Worm (Caenorhabditis elegans) whole organism, L2 larva: ENCODE data around the gene rocf-1.
A peak's percentile ranks its signal among the peaks of the same experiment; 100 is the strongest.

ENCODE experiments used
- C34F6.9 ChIP-seq: fragments of 150-350 bp; optimal IDR thresholded peaks from 2 replicates; lab custom pipeline; 2014; ENCODE audit warnings: missing biosample characterization, missing genetic modification characterization
- R02D3.7 ChIP-seq: fragments of 150-350 bp; optimal IDR thresholded peaks from 2 replicates; lab custom pipeline; 2014; ENCODE audit warnings: missing biosample characterization, missing genetic modification characterization
- alr-1 ChIP-seq: fragments of 150-350 bp; optimal IDR thresholded peaks from 2 replicates; lab custom pipeline; 2014; ENCODE audit warnings: missing biosample characterization, missing genetic modification characterization
- ama-1 ChIP-seq: fragments of 150-350 bp; optimal IDR thresholded peaks from 2 replicates; lab custom pipeline; 2018; ENCODE audit warnings: inconsistent platforms
- ceh-82 ChIP-seq: fragments of 150-350 bp; optimal IDR thresholded peaks from 2 replicates; lab custom pipeline; 2014; ENCODE audit warnings: missing biosample characterization, missing genetic modification characterization
- egl-27 ChIP-seq: sonication (generic microtip); optimal IDR thresholded peaks from 3 replicates; lab custom pipeline; 2017; ENCODE audit warnings: missing biosample characterization, missing genetic modification reagents, missing genetic modification characterization
- elt-3 ChIP-seq: sonication (generic microtip); optimal IDR thresholded peaks from 2 replicates; lab custom pipeline; 2017; ENCODE audit warnings: missing biosample characterization, missing genetic modification characterization
- fos-1 ChIP-seq: fragments of 150-350 bp; optimal IDR thresholded peaks from 2 replicates; lab custom pipeline; 2014; ENCODE audit warnings: missing biosample characterization, missing genetic modification characterization
- gmeb-1 ChIP-seq: fragments of 150-350 bp; optimal IDR thresholded peaks from 2 replicates; lab custom pipeline; 2014; ENCODE audit warnings: missing biosample characterization, missing genetic modification characterization
- lin-11 ChIP-seq: fragments of 150-350 bp; sonication (generic microtip); optimal IDR thresholded peaks from 2 replicates; lab custom pipeline; 2014; ENCODE audit warnings: missing biosample characterization, missing genetic modification characterization, inconsistent platforms, mixed read lengths
- lin-13 ChIP-seq: fragments of 150-350 bp; optimal IDR thresholded peaks from 2 replicates; lab custom pipeline; 2014; ENCODE audit warnings: missing biosample characterization, missing genetic modification reagents, missing genetic modification characterization
- lsy-2 ChIP-seq, 2 experiments: fragments of 150-350 bp in 1 of 2; sonication (generic microtip) in 1 of 2; optimal IDR thresholded peaks; 2 replicates each; lab custom pipeline; 2014 to 2017; ENCODE audit warnings: missing biosample characterization in 2 of 2, missing genetic modification characterization in 2 of 2
- mbf-1 ChIP-seq: sonication (generic microtip); optimal IDR thresholded peaks from 2 replicates; lab custom pipeline; 2017; ENCODE audit warnings: missing biosample characterization, missing genetic modification characterization
- mdl-1 ChIP-seq, 2 experiments: fragments of 150-350 bp in 1 of 2; sonication (generic microtip) in 1 of 2; optimal IDR thresholded peaks; 2 replicates each; lab custom pipeline; 2017; ENCODE audit warnings: missing biosample characterization in 2 of 2, missing genetic modification characterization in 2 of 2
- nhr-11 ChIP-seq: fragments of 150-350 bp; optimal IDR thresholded peaks from 2 replicates; lab custom pipeline; 2014; ENCODE audit warnings: missing biosample characterization, missing genetic modification characterization
- nhr-21 ChIP-seq: fragments of 150-350 bp; optimal IDR thresholded peaks from 2 replicates; lab custom pipeline; 2014; ENCODE audit warnings: missing biosample characterization, missing genetic modification characterization
- nhr-23 ChIP-seq: fragments of 150-350 bp; optimal IDR thresholded peaks from 2 replicates; lab custom pipeline; 2014; ENCODE audit warnings: missing biosample characterization, missing genetic modification reagents, missing genetic modification characterization
- nhr-237 ChIP-seq: fragments of 150-350 bp; optimal IDR thresholded peaks from 2 replicates; lab custom pipeline; 2014; ENCODE audit warnings: missing biosample characterization, missing genetic modification characterization
- nhr-25 ChIP-seq: fragments of 150-350 bp; sonication (generic microtip); optimal IDR thresholded peaks from 3 replicates; lab custom pipeline; 2014; ENCODE audit warnings: missing biosample characterization, missing genetic modification characterization
- nhr-6 ChIP-seq: fragments of 150-350 bp; optimal IDR thresholded peaks from 2 replicates; lab custom pipeline; 2014; ENCODE audit warnings: missing biosample characterization, missing genetic modification characterization
- nhr-77 ChIP-seq: fragments of 150-350 bp; optimal IDR thresholded peaks from 2 replicates; lab custom pipeline; 2014; ENCODE audit warnings: missing biosample characterization, missing genetic modification characterization
- peb-1 ChIP-seq: fragments of 150-350 bp; optimal IDR thresholded peaks from 2 replicates; lab custom pipeline; 2014; ENCODE audit warnings: missing biosample characterization, missing genetic modification characterization
- sem-4 ChIP-seq: fragments of 150-350 bp; optimal IDR thresholded peaks from 2 replicates; lab custom pipeline; 2014; ENCODE audit warnings: missing biosample characterization, missing genetic modification reagents, missing genetic modification characterization
- skn-1 ChIP-seq: sonication (generic microtip); optimal IDR thresholded peaks from 2 replicates; lab custom pipeline; 2017; ENCODE audit warnings: missing biosample characterization, missing genetic modification characterization
- sma-9 ChIP-seq, 2 experiments: fragments of 150-350 bp in 1 of 2; sonication (generic microtip) in 1 of 2; optimal IDR thresholded peaks; 2 replicates each; lab custom pipeline; 2014 to 2016; ENCODE audit warnings: missing genetic modification characterization in 2 of 2, mild to moderate bottlenecking in 1 of 2, missing biosample characterization in 1 of 2, missing compliant biosample characterization in 1 of 2, missing genetic modification reagents in 1 of 2, moderate library complexity in 1 of 2
- snpc-4 ChIP-seq: fragments of 150-350 bp; optimal IDR thresholded peaks from 2 replicates; lab custom pipeline; 2014; ENCODE audit warnings: missing biosample characterization, missing genetic modification characterization
- unc-39 ChIP-seq: fragments of 150-350 bp; optimal IDR thresholded peaks from 2 replicates; lab custom pipeline; 2014; ENCODE audit warnings: missing biosample characterization, missing genetic modification characterization
- unc-55 ChIP-seq: fragments of 150-350 bp; sonication (generic microtip); optimal IDR thresholded peaks from 3 replicates; lab custom pipeline; 2014; ENCODE audit warnings: missing biosample characterization, missing genetic modification reagents, missing genetic modification characterization
- zag-1 ChIP-seq: fragments of 150-350 bp; optimal IDR thresholded peaks from 2 replicates; lab custom pipeline; 2014; ENCODE audit warnings: missing biosample characterization, missing genetic modification characterization
- ztf-11 ChIP-seq: sonication (generic microtip); optimal IDR thresholded peaks from 2 replicates; lab custom pipeline; 2017; ENCODE audit warnings: missing biosample characterization, missing genetic modification characterization

Gene rocf-1

DNA sequence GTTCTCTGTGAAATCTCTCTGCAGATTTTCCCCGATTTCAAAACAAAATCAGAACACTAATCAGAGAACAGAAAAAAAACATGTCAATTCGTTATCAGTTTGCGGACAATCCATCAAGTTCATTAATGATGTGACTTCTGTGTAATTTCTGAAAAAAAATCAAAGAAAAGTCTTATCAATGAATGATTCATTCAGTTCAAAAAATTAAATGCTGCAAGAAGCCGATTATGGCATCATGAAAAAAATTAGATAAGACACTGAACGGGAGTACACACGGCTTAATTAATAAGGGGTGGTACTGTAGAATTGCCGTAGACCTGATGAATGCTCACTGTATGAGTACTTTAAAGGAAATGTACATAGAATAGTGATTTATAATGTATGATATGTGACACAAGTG lies 28.2 kb downstream of the rocf-1 start:
- no peak for TF ChIP-seq elt-3
- TF ChIP-seq sma-9 (GFP tag; optimal IDR thresholded peaks at IDR 0.05; lab: Kevin White, UChicago): peak; percentile 57
- TF ChIP-seq sma-9 (tag; optimal IDR thresholded peaks at IDR 0.05; lab: Kevin White, UChicago): no peak
- TF ChIP-seq fos-1 (tag; lab: Kevin White, UChicago): peak; percentile 98
- TF ChIP-seq nhr-23 (tag; lab: Kevin White, UChicago): no peak
- no peak for TF ChIP-seq ama-1 (lab: Kevin White, UChicago)
- TF ChIP-seq, all 48 proteins: peak for 2

ce11 chrV:15434647-15435046 lies 29.7 kb downstream of the rocf-1 start:
- TF ChIP-seq C34F6.9 (tag; lab: Kevin White, UChicago) (no peak), fos-1 (tag; lab: Kevin White, UChicago) (peak; percentile 68)

- TF ChIP-seq gmeb-1 (tag; lab: Kevin White, UChicago): peak; percentile 43
- TF ChIP-seq fos-1 (tag; lab: Kevin White, UChicago): peak; percentile 74
- no peak for TF ChIP-seq nhr-11 (tag; lab: Kevin White, UChicago)
- no peak for TF ChIP-seq lin-13 (GFP tag; lab: Kevin White, UChicago)
These were observed 31.8 kb downstream of the rocf-1 start, which contains the start of gene T26H5.8 for ce11 chrV:15432457-15432856. Gene T26H5.8 (minus strand): TSS chrV:15432726.

DNA sequence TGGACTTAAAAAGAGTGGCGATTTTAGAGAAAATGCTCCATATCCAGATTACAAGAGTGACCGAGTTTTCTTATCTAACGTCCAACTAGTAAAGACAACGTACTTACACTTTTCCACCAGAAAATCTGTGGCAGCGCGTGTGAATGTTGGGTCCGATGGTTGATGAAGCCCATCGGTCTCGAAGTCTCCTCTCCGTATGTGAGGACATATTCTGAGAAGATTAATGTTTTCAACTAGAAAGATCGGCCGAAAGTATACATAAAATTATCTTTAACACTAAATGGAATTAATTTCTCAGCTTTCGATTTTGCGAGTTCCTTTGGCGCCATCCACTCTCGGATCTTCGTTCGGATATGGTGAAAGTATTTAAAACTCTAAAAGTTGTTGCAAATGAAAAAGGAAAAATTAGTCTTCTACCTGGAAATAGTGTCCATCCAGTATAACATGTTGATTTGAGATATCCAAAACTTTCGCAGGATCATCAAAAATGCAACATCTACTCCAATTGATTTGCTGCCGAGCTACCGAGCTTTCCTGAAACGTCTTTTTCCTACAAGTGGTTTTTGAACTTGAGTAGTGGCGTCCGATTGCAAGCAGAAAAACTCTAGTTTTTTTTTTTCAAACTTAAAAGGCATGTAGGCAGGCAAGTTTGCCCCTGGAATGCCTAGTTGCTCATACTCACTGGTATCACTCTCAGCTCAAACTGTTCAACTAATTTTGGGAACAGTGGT lies 32.8 kb downstream of the rocf-1 start:
- TF ChIP-seq unc-39 (tag; lab: Kevin White, UChicago) (peak; percentile 70), gmeb-1 (tag; lab: Kevin White, UChicago) (no peak)

ce11 chrV:15426944-15427343 lies 37.4 kb downstream of the rocf-1 start, which contains the start of gene fbxa-209:
Gene fbxa-209 (minus strand): TSS chrV:15427044.
- TF ChIP-seq snpc-4 (no peak), R02D3.7 (no peak), lsy-2 (tag; optimal IDR thresholded peaks at IDR 0.05; lab: Kevin White, UChicago) (no peak), alr-1 (tag; lab: Kevin White, UChicago) (no peak), nhr-77 (tag; lab: Kevin White, UChicago) (no peak), egl-27 (tag; lab: Kevin White, UChicago) (no peak), unc-55 (no peak), nhr-21 (tag; lab: Kevin White, UChicago) (no peak), elt-3 (no peak), ceh-82 (tag; lab: Kevin White, UChicago) (no peak), nhr-237 (tag; lab: Kevin White, UChicago) (no peak), skn-1 (tag; lab: Kevin White, UChicago) (no peak), nhr-25 (tag; lab: Kevin White, UChicago) (no peak), nhr-6 (tag; lab: Kevin White, UChicago) (no peak), ztf-11 (tag; lab: Kevin White, UChicago) (no peak)
- TF ChIP-seq, all 48 proteins: peak for 0

- TF ChIP-seq fos-1 (tag; lab: Kevin White, UChicago) (peak; percentile 48), peb-1 (no peak)
These were observed 38.8 kb downstream of the rocf-1 start, which contains the start of gene Y36E3A.2 for ce11 chrV:15425368-15426091. Gene Y36E3A.2 (plus strand): TSS chrV:15426041.

DNA sequence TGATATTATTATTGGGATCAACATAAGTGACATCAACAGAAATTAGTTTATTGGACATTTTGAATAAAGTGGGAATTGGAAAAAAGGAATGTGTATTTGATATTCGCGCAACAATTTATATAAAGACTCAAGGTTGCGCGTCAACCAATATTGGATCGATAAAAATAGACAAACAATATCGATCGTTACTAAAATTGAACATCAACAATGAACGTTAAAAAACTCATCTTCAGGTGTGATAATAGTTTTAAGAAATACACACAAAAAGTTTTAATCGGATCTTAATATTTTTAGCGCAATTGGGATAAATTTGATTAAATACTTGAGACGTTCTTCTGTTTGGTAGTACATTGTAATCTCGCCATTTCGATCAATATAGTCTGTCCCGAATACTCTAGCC lies 40.7 kb downstream of the rocf-1 start, which contains the start of gene fbxa-104:
fbxa-104 (minus strand) TSS at position 83 of the 400 bp plus-strand sequence.
- TF ChIP-seq R02D3.7 (no peak), sma-9 (GFP tag; optimal IDR thresholded peaks at IDR 0.05; lab: Kevin White, UChicago) (no peak), sma-9 (tag; optimal IDR thresholded peaks at IDR 0.05; lab: Kevin White, UChicago) (no peak), sem-4 (tag; lab: Kevin White, UChicago) (no peak), alr-1 (tag; lab: Kevin White, UChicago) (no peak), zag-1 (tag; lab: Kevin White, UChicago) (no peak), lin-11 (tag; lab: Kevin White, UChicago) (no peak), mbf-1 (tag; lab: Kevin White, UChicago) (no peak), ceh-82 (tag; lab: Kevin White, UChicago) (no peak), elt-3 (no peak), nhr-25 (tag; lab: Kevin White, UChicago) (no peak), skn-1 (tag; lab: Kevin White, UChicago) (no peak), gmeb-1 (tag; lab: Kevin White, UChicago) (no peak), mdl-1 (tag; optimal IDR thresholded peaks at IDR 0.05; lab: Kevin White, UChicago) (no peak)
